Fruit fly (Drosophila melanogaster): Measurements from ENCODE around the gene cib.

cib gene

DNA sequence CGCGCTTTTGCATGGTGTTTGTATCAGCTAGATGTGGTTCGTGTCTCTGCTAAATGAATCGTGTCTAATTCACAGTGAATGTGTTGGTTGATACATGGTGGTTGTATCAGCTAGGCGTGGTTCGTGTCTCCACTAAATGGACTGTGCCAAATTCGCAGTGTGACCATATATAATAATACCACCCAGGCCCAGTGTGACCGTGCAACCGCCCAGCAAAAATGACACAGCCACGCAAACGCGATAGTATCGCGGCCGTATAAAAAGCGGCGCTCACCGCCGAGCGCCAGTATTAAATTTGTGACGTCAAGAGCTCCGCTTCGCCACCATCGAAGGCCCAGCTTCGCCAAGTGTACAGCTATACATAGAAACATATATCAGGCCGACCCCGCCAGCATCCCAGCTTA, at the start of gene cib (continued):
- no peak for TF ChIP-seq Gsc (GFP tag; IDR thresholded peaks at IDR 0.05)
- TF ChIP-seq CG12299 (tag; optimal IDR thresholded peaks at IDR 0.05), result peak; percentile 28
- no peak for TF ChIP-seq Chrac-16 (GFP tag; optimal IDR thresholded peaks at IDR 0.05)
- peak; percentile 28 for TF ChIP-seq scrt (GFP tag; optimal IDR thresholded peaks at IDR 0.05)
- TF ChIP-seq B-H2 (GFP tag; optimal IDR thresholded peaks at IDR 0.05), result peak; percentile 51
- TF ChIP-seq Poxn (GFP tag; IDR thresholded peaks at IDR 0.05), result no peak
- no peak for TF ChIP-seq lov (optimal IDR thresholded peaks at IDR 0.05)
- no peak for TF ChIP-seq lov (GFP tag; IDR thresholded peaks at IDR 0.05)
- TF ChIP-seq CG15696 (tag; optimal IDR thresholded peaks at IDR 0.05), result no peak
- TF ChIP-seq Tbp (GFP tag; optimal IDR thresholded peaks at IDR 0.05), result peak; percentile 61
- TF ChIP-seq Adf1 (GFP tag; IDR thresholded peaks at IDR 0.05), result peak; percentile 37; the same call in 1 of the 2 replicates
- peak; percentile 49 for TF ChIP-seq Nf-YC (tag; optimal IDR thresholded peaks at IDR 0.05)
- TF ChIP-seq HLH54F (GFP tag; optimal IDR thresholded peaks at IDR 0.05), result peak; percentile 15
- TF ChIP-seq nmo (GFP tag; optimal IDR thresholded peaks at IDR 0.05), result peak; percentile 51
- no peak for TF ChIP-seq CG15479 (GFP tag; optimal IDR thresholded peaks at IDR 0.05)
- no peak for TF ChIP-seq CG18476 (GFP tag; optimal IDR thresholded peaks at IDR 0.05)
- TF ChIP-seq ara (GFP tag; IDR thresholded peaks at IDR 0.05), result peak; percentile 36; the same call in 1 of the 2 replicates
- TF ChIP-seq Spps (tag; optimal IDR thresholded peaks at IDR 0.05), result peak; percentile 31
- TF ChIP-seq Meics (GFP tag; optimal IDR thresholded peaks at IDR 0.05), result peak; percentile 15
- TF ChIP-seq CG4282 (GFP tag; optimal IDR thresholded peaks at IDR 0.05), result peak; percentile 13
- peak; percentile 60 for TF ChIP-seq CG34376 (GFP tag; optimal IDR thresholded peaks at IDR 0.05)
- peak; percentile 56 for TF ChIP-seq CG8290 (GFP tag; optimal IDR thresholded peaks at IDR 0.05)
- TF ChIP-seq CG8290 (tag; optimal IDR thresholded peaks at IDR 0.05), result peak; percentile 48 to 95
- peak; percentile 62 for TF ChIP-seq gro (GFP tag; optimal IDR thresholded peaks at IDR 0.05)
- TF ChIP-seq tgo (GFP tag; IDR thresholded peaks at IDR 0.05), result 0 out of 3 replicates have a peak, but pooled peaks have one; percentile 16
- TF ChIP-seq Usf (GFP tag; optimal IDR thresholded peaks at IDR 0.05), result no peak
- TF ChIP-seq CG7786 (GFP tag; optimal IDR thresholded peaks at IDR 0.05), result no peak
- TF ChIP-seq salm (tag; optimal IDR thresholded peaks at IDR 0.05), result peak; percentile 25
- peak; percentile 29 for TF ChIP-seq CG12236 (GFP tag; optimal IDR thresholded peaks at IDR 0.05)
- TF ChIP-seq shn (GFP tag; optimal IDR thresholded peaks at IDR 0.05), result no peak
- no peak for TF ChIP-seq Dip3 (GFP tag; optimal IDR thresholded peaks at IDR 0.05)
- TF ChIP-seq bbx (GFP tag; IDR thresholded peaks at IDR 0.05; ENCODE audit: partially characterized antibody), result peak; percentile 90
- TF ChIP-seq bigmax (GFP tag; optimal IDR thresholded peaks at IDR 0.05), result peak; percentile 23
- peak; percentile 17 for TF ChIP-seq CG10209 (GFP tag; optimal IDR thresholded peaks at IDR 0.05)
- TF ChIP-seq CG42726 (GFP tag; IDR thresholded peaks at IDR 0.05; ENCODE audit: partially characterized antibody), result peak; percentile 87
- TF ChIP-seq CG2129 (GFP tag; IDR thresholded peaks at IDR 0.05; ENCODE audit: partially characterized antibody), result peak; percentile 60
- TF ChIP-seq PHDP (tag; optimal IDR thresholded peaks at IDR 0.05), result peak; percentile 31
- no peak for TF ChIP-seq CG11723 (GFP tag; optimal IDR thresholded peaks at IDR 0.05)
- TF ChIP-seq CG12659 (GFP tag; optimal IDR thresholded peaks at IDR 0.05), result peak; percentile 81
- TF ChIP-seq CG7745 (tag; optimal IDR thresholded peaks at IDR 0.05), result no peak
- TF ChIP-seq ttk (GFP tag; IDR thresholded peaks at IDR 0.05), result no peak
- no peak for TF ChIP-seq CG7556 (GFP tag; optimal IDR thresholded peaks at IDR 0.05)
- peak; percentile 15 for TF ChIP-seq sd (tag; optimal IDR thresholded peaks at IDR 0.05)
- no peak for TF ChIP-seq CG10654 (GFP tag; optimal IDR thresholded peaks at IDR 0.05)
- peak; percentile 26 for TF ChIP-seq CG3163 (GFP tag; optimal IDR thresholded peaks at IDR 0.05)
- TF ChIP-seq z (GFP tag; IDR thresholded peaks at IDR 0.05), result no peak
- TF ChIP-seq CG9609 (GFP tag; optimal IDR thresholded peaks at IDR 0.05), result peak; percentile 16
- TF ChIP-seq Max (GFP tag; optimal IDR thresholded peaks at IDR 0.05), result peak; percentile 51
- peak; percentile 5 for TF ChIP-seq CG1792 (GFP tag; optimal IDR thresholded peaks at IDR 0.05)
- TF ChIP-seq ems (GFP tag; optimal IDR thresholded peaks at IDR 0.05), result peak; percentile 29
- peak; percentile 28; the same call in 1 of the 3 replicates for TF ChIP-seq CG34422 (GFP tag; IDR thresholded peaks at IDR 0.05)
- peak; percentile 47; the same call in 1 of the 2 replicates for TF ChIP-seq ranshi (GFP tag; IDR thresholded peaks at IDR 0.05)
